Fruit fly (Drosophila melanogaster) whole organism, embryonic: Measurements from ENCODE around the gene Rab8.

Experiments used
- Adf1 ChIP-seq: fragments of 200-800 bp; sonication (Bioruptor generic); IDR thresholded peaks from 2 replicates; pipeline ENCODE4 v1.3.6; 2022; ENCODE audit warnings: missing biosample characterization, missing genetic modification characterization
- Atf3 ChIP-seq: fragments of 200-800 bp; sonication (Bioruptor generic); optimal IDR thresholded peaks from 3 replicates; lab custom pipeline; 2016; ENCODE audit warnings: missing biosample characterization, missing genetic modification characterization
- CG12104 ChIP-seq: fragments of 200-800 bp; sonication (Bioruptor generic); optimal IDR thresholded peaks from 3 replicates; lab custom pipeline; 2016; ENCODE audit warnings: missing biosample characterization, missing genetic modification characterization
- CG12744 ChIP-seq: fragments of 200-800 bp; sonication (Bioruptor generic); optimal IDR thresholded peaks from 2 replicates; lab custom pipeline; 2016; ENCODE audit warnings: missing biosample characterization, missing genetic modification characterization
- CG12769 ChIP-seq: fragments of 200-800 bp; sonication (Bioruptor generic); optimal IDR thresholded peaks from 2 replicates; lab custom pipeline; 2019; ENCODE audit warnings: missing biosample characterization, mild to moderate bottlenecking, missing genetic modification characterization, moderate library complexity
- CG15073 ChIP-seq: fragments of 200-800 bp; sonication (Bioruptor generic); optimal IDR thresholded peaks from 2 replicates; lab custom pipeline; 2016; ENCODE audit warnings: missing biosample characterization, missing genetic modification characterization
- CG16815 ChIP-seq: fragments of 200-800 bp; sonication (Bioruptor generic); optimal IDR thresholded peaks from 3 replicates; lab custom pipeline; 2017; ENCODE audit warnings: missing biosample characterization, mild to moderate bottlenecking, missing genetic modification characterization
- CG17361 ChIP-seq: fragments of 200-800 bp; sonication (Bioruptor generic); IDR thresholded peaks from 3 replicates; pipeline ENCODE4 v1.3.6; 2022; ENCODE audit warnings: missing biosample characterization, missing genetic modification characterization
- CG18619 ChIP-seq: fragments of 200-800 bp; sonication (Bioruptor generic); optimal IDR thresholded peaks from 3 replicates; lab custom pipeline; 2017; ENCODE audit warnings: missing biosample characterization, mild to moderate bottlenecking, missing genetic modification characterization
- CG31388 ChIP-seq: fragments of 200-800 bp; sonication (Bioruptor generic); optimal IDR thresholded peaks from 2 replicates; lab custom pipeline; 2016; ENCODE audit warnings: missing biosample characterization, missing genetic modification characterization
- CG3838 ChIP-seq: fragments of 200-800 bp; sonication (Bioruptor generic); optimal IDR thresholded peaks from 3 replicates; lab custom pipeline; 2016; ENCODE audit warnings: missing biosample characterization, missing genetic modification characterization
- CG4404 ChIP-seq: fragments of 200-800 bp; sonication (Bioruptor generic); IDR thresholded peaks from 2 replicates; pipeline ENCODE4 v1.3.6; 2022; ENCODE audit warnings: missing biosample characterization, missing genetic modification characterization
- CG4707 ChIP-seq: fragments of 200-800 bp; sonication (Bioruptor generic); optimal IDR thresholded peaks from 2 replicates; lab custom pipeline; 2018; ENCODE audit warnings: missing biosample characterization, mild to moderate bottlenecking, missing genetic modification characterization, moderate library complexity
- CG6813 ChIP-seq: fragments of 200-800 bp; sonication (Bioruptor generic); optimal IDR thresholded peaks from 2 replicates; lab custom pipeline; 2017; ENCODE audit warnings: missing biosample characterization, missing genetic modification characterization, mild to moderate bottlenecking, moderate library complexity, missing genetic modification reagents
- CG6854 ChIP-seq: fragments of 200-800 bp; sonication (Bioruptor generic); optimal IDR thresholded peaks from 3 replicates; lab custom pipeline; 2017; ENCODE audit warnings: missing biosample characterization, mild to moderate bottlenecking, missing genetic modification characterization
- CG7745 ChIP-seq: fragments of 200-800 bp; sonication (Bioruptor generic); optimal IDR thresholded peaks from 2 replicates; lab custom pipeline; 2018; ENCODE audit warnings: missing biosample characterization, mild to moderate bottlenecking, missing genetic modification characterization, moderate library complexity
- CG7963 ChIP-seq: fragments of 200-800 bp; sonication (Bioruptor generic); IDR thresholded peaks from 3 replicates; pipeline ENCODE4 v1.3.6; 2022; ENCODE audit warnings: missing biosample characterization, missing genetic modification characterization; ENCODE audit not compliant: partially characterized antibody
- CG8765 ChIP-seq: fragments of 200-800 bp; sonication (Bioruptor generic); IDR thresholded peaks from 2 replicates; pipeline ENCODE4 v1.3.6; 2022; ENCODE audit warnings: missing biosample characterization, missing genetic modification characterization
- CG8944 ChIP-seq: fragments of 200-800 bp; sonication (Bioruptor generic); optimal IDR thresholded peaks from 3 replicates; lab custom pipeline; 2016; ENCODE audit warnings: missing biosample characterization, missing genetic modification characterization
- D19A ChIP-seq: fragments of 200-800 bp; optimal IDR thresholded peaks from 3 replicates; lab custom pipeline; 2019; ENCODE audit warnings: missing biosample characterization, mild to moderate bottlenecking, missing genetic modification characterization, moderate library complexity
- Drgx ChIP-seq: fragments of 200-800 bp; sonication (Bioruptor generic); IDR thresholded peaks from 2 replicates; pipeline ENCODE4 v1.3.6; 2022; ENCODE audit warnings: missing biosample characterization, missing genetic modification characterization
- Hr51 ChIP-seq, 2 experiments: fragments of 200-800 bp; sonication (Bioruptor generic); optimal IDR thresholded peaks; 2 replicates in 1 of 2; 3 replicates in 1 of 2; lab custom pipeline; 2016 to 2018; ENCODE audit warnings: missing biosample characterization in 2 of 2, missing genetic modification characterization in 2 of 2, mild to moderate bottlenecking in 1 of 2, moderate library complexity in 1 of 2
- MTF-1 ChIP-seq: fragments of 200-800 bp; sonication (Bioruptor generic); optimal IDR thresholded peaks from 2 replicates; lab custom pipeline; 2018; ENCODE audit warnings: missing biosample characterization, mild to moderate bottlenecking, missing genetic modification characterization, borderline replicate concordance
- Nf-YC ChIP-seq: fragments of 200-800 bp; optimal IDR thresholded peaks from 3 replicates; lab custom pipeline; 2019; ENCODE audit warnings: missing biosample characterization, mild to moderate bottlenecking, missing genetic modification characterization, moderate library complexity
- Oaz ChIP-seq: fragments of 200-800 bp; sonication (Bioruptor generic); IDR thresholded peaks from 2 replicates; pipeline ENCODE4 v1.3.6; 2022; ENCODE audit warnings: missing biosample characterization, missing genetic modification characterization
- PHDP ChIP-seq: fragments of 200-800 bp; sonication (Bioruptor generic); optimal IDR thresholded peaks from 3 replicates; lab custom pipeline; 2018; ENCODE audit warnings: missing biosample characterization, mild to moderate bottlenecking, missing genetic modification characterization, moderate library complexity
- Pdp1 ChIP-seq, 2 experiments: fragments of 200-800 bp; sonication (Bioruptor generic); optimal IDR thresholded peaks; 3 replicates each; lab custom pipeline; 2016; ENCODE audit warnings: missing biosample characterization in 2 of 2, missing genetic modification characterization in 2 of 2, mild to moderate bottlenecking in 1 of 2, moderate library complexity in 1 of 2
- Sin3A ChIP-seq: fragments of >200 bp; optimal IDR thresholded peaks from 2 replicates; lab custom pipeline; 2018
- Vsx1 ChIP-seq: fragments of 200-800 bp; sonication (Bioruptor generic); optimal IDR thresholded peaks from 2 replicates; lab custom pipeline; 2017; ENCODE audit warnings: missing biosample characterization, mild to moderate bottlenecking, missing genetic modification characterization, missing genetic modification reagents
- ara ChIP-seq: fragments of 200-800 bp; sonication (Bioruptor generic); IDR thresholded peaks from 2 replicates; pipeline ENCODE4 v1.3.6; 2022; ENCODE audit warnings: missing biosample characterization, missing genetic modification characterization
- bsh ChIP-seq, 2 experiments: fragments of 200-800 bp; sonication (Bioruptor generic); optimal IDR thresholded peaks; 2 replicates each; lab custom pipeline; 2017 to 2018; ENCODE audit warnings: mild to moderate bottlenecking in 2 of 2, missing biosample characterization in 2 of 2, missing genetic modification characterization in 2 of 2, moderate library complexity in 1 of 2
- btn ChIP-seq: fragments of 200-800 bp; sonication (Bioruptor generic); optimal IDR thresholded peaks from 2 replicates; lab custom pipeline; 2016; ENCODE audit warnings: missing biosample characterization, missing genetic modification characterization
- cato ChIP-seq: fragments of 200-800 bp; sonication (Bioruptor generic); optimal IDR thresholded peaks from 2 replicates; lab custom pipeline; 2016; ENCODE audit warnings: missing biosample characterization, missing genetic modification characterization, borderline replicate concordance
- crp ChIP-seq, 2 experiments: fragments of 200-800 bp; sonication (Bioruptor generic); optimal IDR thresholded peaks; 2 replicates in 1 of 2; 3 replicates in 1 of 2; lab custom pipeline; 2017; ENCODE audit warnings: missing biosample characterization in 2 of 2, missing genetic modification characterization in 2 of 2, mild to moderate bottlenecking in 1 of 2, moderate library complexity in 1 of 2
- disco-r ChIP-seq: fragments of 200-800 bp; sonication (Bioruptor generic); optimal IDR thresholded peaks from 2 replicates; lab custom pipeline; 2016; ENCODE audit warnings: missing biosample characterization, missing genetic modification characterization
- fd102C ChIP-seq: fragments of 200-800 bp; sonication (Bioruptor generic); optimal IDR thresholded peaks from 2 replicates; lab custom pipeline; 2018; ENCODE audit warnings: missing biosample characterization, mild to moderate bottlenecking, missing genetic modification characterization, moderate library complexity
- fd3F ChIP-seq: fragments of 200-800 bp; sonication (Bioruptor generic); optimal IDR thresholded peaks from 2 replicates; lab custom pipeline; 2018; ENCODE audit warnings: missing biosample characterization, mild to moderate bottlenecking, missing genetic modification characterization, moderate library complexity
- fu2 ChIP-seq: fragments of 200-800 bp; sonication (Bioruptor generic); optimal IDR thresholded peaks from 2 replicates; lab custom pipeline; 2016; ENCODE audit warnings: missing biosample characterization, missing genetic modification characterization
- gro ChIP-seq: fragments of 200-800 bp; sonication (Bioruptor generic); optimal IDR thresholded peaks from 2 replicates; lab custom pipeline; 2016; ENCODE audit warnings: missing biosample characterization, missing genetic modification characterization
- her ChIP-seq: fragments of 200-800 bp; sonication (Bioruptor generic); optimal IDR thresholded peaks from 2 replicates; lab custom pipeline; 2016; ENCODE audit warnings: missing biosample characterization, missing genetic modification characterization
- luna ChIP-seq: fragments of 200-800 bp; sonication (Bioruptor generic); optimal IDR thresholded peaks from 2 replicates; lab custom pipeline; 2016; ENCODE audit warnings: missing biosample characterization, missing genetic modification characterization
- mirr ChIP-seq: fragments of 200-800 bp; sonication (Bioruptor generic); optimal IDR thresholded peaks from 3 replicates; lab custom pipeline; 2018; ENCODE audit warnings: missing biosample characterization, mild to moderate bottlenecking, missing genetic modification characterization
- psq ChIP-seq: fragments of 200-800 bp; sonication (Bioruptor generic); optimal IDR thresholded peaks from 2 replicates; lab custom pipeline; 2017; ENCODE audit warnings: missing biosample characterization, missing genetic modification characterization
- ro ChIP-seq: fragments of 200-800 bp; sonication (Bioruptor generic); IDR thresholded peaks from 2 replicates; pipeline ENCODE4 v1.3.6; 2022; ENCODE audit warnings: missing biosample characterization, missing genetic modification characterization
- slbo ChIP-seq: fragments of 200-800 bp; sonication (Bioruptor generic); IDR thresholded peaks from 2 replicates; pipeline ENCODE4 v1.3.6; 2022; ENCODE audit warnings: missing biosample characterization, missing genetic modification characterization
- tin ChIP-seq: fragments of 200-800 bp; sonication (Bioruptor generic); optimal IDR thresholded peaks from 3 replicates; lab custom pipeline; 2016; ENCODE audit warnings: missing biosample characterization, missing genetic modification characterization
- trh ChIP-seq: fragments of 200-800 bp; sonication (Bioruptor generic); optimal IDR thresholded peaks from 2 replicates; lab custom pipeline; 2016; ENCODE audit warnings: missing biosample characterization, missing genetic modification characterization
- zen2 ChIP-seq: fragments of 200-800 bp; sonication (Bioruptor generic); IDR thresholded peaks from 3 replicates; pipeline ENCODE4 v1.3.6; 2022; ENCODE audit warnings: missing biosample characterization, missing genetic modification characterization; ENCODE audit not compliant: partially characterized antibody

Gene Rab8

DNA sequence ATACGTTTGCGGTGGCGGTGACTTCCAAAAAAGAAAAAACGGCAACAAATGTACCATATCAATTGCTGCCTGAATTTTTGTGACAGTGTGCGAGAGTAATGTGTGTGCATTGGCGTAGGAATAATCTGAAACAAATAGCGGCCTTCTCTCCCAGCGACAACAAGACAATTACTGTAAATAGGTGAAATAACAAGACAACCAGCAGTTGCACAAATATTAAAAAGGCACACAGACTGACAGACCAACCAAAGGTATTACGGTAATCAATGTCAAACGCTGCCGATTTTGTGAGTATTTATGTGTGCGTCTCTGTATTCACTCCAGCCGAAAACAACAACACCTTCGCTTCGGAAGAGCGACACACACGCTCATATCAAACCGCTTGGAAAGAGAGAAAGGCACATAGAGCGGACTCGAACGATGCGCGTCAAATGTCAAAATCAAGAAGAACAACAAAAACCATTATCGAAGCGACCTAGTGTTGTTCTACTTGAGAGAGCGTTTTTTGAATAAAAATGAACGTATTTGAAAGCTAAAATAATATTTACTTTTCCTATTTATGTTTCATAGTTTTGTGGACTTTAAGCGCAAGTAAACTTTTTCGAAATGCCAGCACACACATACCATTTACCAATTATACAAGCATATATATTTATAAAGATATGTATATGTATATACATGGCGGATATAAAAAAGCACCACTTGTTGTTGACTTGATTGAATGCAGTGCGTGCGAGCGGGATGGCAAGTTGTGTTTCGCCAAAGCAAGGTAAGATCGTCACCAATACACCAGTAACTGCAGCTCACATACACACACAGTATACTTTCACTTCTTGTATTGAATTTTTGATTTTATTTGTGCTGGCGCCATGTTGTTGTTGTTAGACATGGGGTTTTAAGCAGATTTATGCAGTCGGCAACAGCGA is 36.2 kb upstream of the Rab8 start (continued):
- TF ChIP-seq CG6813 (peak; percentile 85), CG17361 (GFP tag; lab: Robert Waterston, UW) (peak; percentile 40; the same call in 1 of the 3 replicates), CG6854 (peak; percentile 34), CG4707 (GFP tag; lab: Kevin White, UChicago) (peak; percentile 67), psq (peak; percentile 15), btn (GFP tag; lab: Kevin White, UChicago) (peak; percentile 72), disco-r (GFP tag; lab: Kevin White, UChicago) (peak; percentile 44), MTF-1 (GFP tag; lab: Kevin White, UChicago) (peak; percentile 84), Pdp1 (GFP tag; optimal IDR thresholded peaks at IDR 0.05; lab: Kevin White, UChicago) (peak; percentile 54 to 91), ro (GFP tag; lab: Robert Waterston, UW) (no peak), CG3838 (GFP tag; lab: Kevin White, UChicago) (peak; percentile 10), Sin3A (lab: Kevin White, UChicago) (no peak), CG15073 (GFP tag; lab: Kevin White, UChicago) (no peak), fd3F (GFP tag; lab: Kevin White, UChicago) (peak; percentile 64), bsh (GFP tag; optimal IDR thresholded peaks at IDR 0.05; lab: Kevin White, UChicago) (peak in 1 of 2 experiments; percentile 77), Drgx (GFP tag; lab: Robert Waterston, UW) (no peak), CG16815 (no peak), Atf3 (no peak), Vsx1 (GFP tag; lab: Kevin White, UChicago) (peak; percentile 86), fu2 (GFP tag; lab: Kevin White, UChicago) (peak; percentile 13), CG7745 (tag; lab: Kevin White, UChicago) (peak; percentile 26), CG18619 (GFP tag; lab: Kevin White, UChicago) (peak; percentile 58), CG4404 (GFP tag; lab: Robert Waterston, UW) (no peak), luna (GFP tag; lab: Kevin White, UChicago) (no peak), CG7963 (no peak), trh (GFP tag; lab: Kevin White, UChicago) (peak; percentile 15), CG31388 (GFP tag; lab: Kevin White, UChicago) (peak; percentile 19), ara (GFP tag; lab: Robert Waterston, UW) (peak; percentile 48), gro (GFP tag; lab: Kevin White, UChicago) (peak; percentile 52), Nf-YC (tag; lab: Kevin White, UChicago) (peak; percentile 42), D19A (tag; lab: Kevin White, UChicago) (peak; percentile 9), Adf1 (GFP tag; lab: Robert Waterston, UW) (0 out of 2 replicates have a peak, but pooled peaks have one; percentile 29), crp (GFP tag; optimal IDR thresholded peaks at IDR 0.05; lab: Kevin White, UChicago) (no peak), fd102C (GFP tag; lab: Kevin White, UChicago) (no peak), cato (GFP tag; lab: Kevin White, UChicago) (peak; percentile 53), CG12104 (peak; percentile 69), slbo (GFP tag; lab: Robert Waterston, UW) (no peak; the same call in 1 of the 2 replicates), zen2 (GFP tag; lab: Robert Waterston, UW) (no peak), PHDP (tag; lab: Kevin White, UChicago) (peak; percentile 75), CG8765 (no peak), tin (GFP tag; lab: Kevin White, UChicago) (peak; percentile 12), CG12744 (peak; percentile 27), Hr51 (GFP tag; optimal IDR thresholded peaks at IDR 0.05; lab: Kevin White, UChicago) (peak in 1 of 2 experiments; percentile 39), Oaz (GFP tag; lab: Robert Waterston, UW) (no peak; the same call in 1 of the 2 replicates), CG12769 (tag; lab: Kevin White, UChicago) (peak; percentile 69), her (GFP tag; lab: Kevin White, UChicago) (peak; percentile 72), CG8944 (GFP tag; lab: Kevin White, UChicago) (peak; percentile 53), mirr (GFP tag; lab: Kevin White, UChicago) (peak; percentile 97)
